Worm (Caenorhabditis elegans) whole organism, L3 larva: ENCODE measurements around the gene ZK1307.4.
A peak's percentile ranks its signal among the peaks of the same experiment; 100 is the strongest.

Experiments
- R02D3.7 ChIP-seq: fragments of 150-350 bp; optimal IDR thresholded peaks from 2 replicates; lab custom pipeline; 2014; ENCODE audit warnings: missing biosample characterization, missing genetic modification characterization
- aly-2 ChIP-seq: fragments of 150-350 bp; optimal IDR thresholded peaks from 2 replicates; lab custom pipeline; 2014; ENCODE audit warnings: missing biosample characterization, missing genetic modification characterization
- ama-1 ChIP-seq: fragments of 150-350 bp; optimal IDR thresholded peaks from 2 replicates; lab custom pipeline; 2018
- ceh-16 ChIP-seq: sonication (generic microtip); optimal IDR thresholded peaks from 2 replicates; lab custom pipeline; 2017; ENCODE audit warnings: missing biosample characterization, missing genetic modification characterization
- ceh-82 ChIP-seq: fragments of 150-350 bp; optimal IDR thresholded peaks from 2 replicates; lab custom pipeline; 2014; ENCODE audit warnings: missing biosample characterization, missing genetic modification characterization
- egl-27 ChIP-seq: sonication (generic microtip); optimal IDR thresholded peaks from 4 replicates; lab custom pipeline; 2017; ENCODE audit warnings: missing biosample characterization, missing genetic modification reagents, missing genetic modification characterization
- egl-5 ChIP-seq: fragments of 150-350 bp; optimal IDR thresholded peaks from 2 replicates; lab custom pipeline; 2017; ENCODE audit warnings: missing biosample characterization, missing genetic modification reagents, missing genetic modification characterization, inconsistent platforms
- elt-1 ChIP-seq: fragments of 150-350 bp; optimal IDR thresholded peaks from 2 replicates; lab custom pipeline; 2014; ENCODE audit warnings: missing biosample characterization, missing genetic modification characterization
- elt-2 ChIP-seq: sonication (generic microtip); optimal IDR thresholded peaks from 2 replicates; lab custom pipeline; 2016; ENCODE audit warnings: missing genetic modification reagents, mild to moderate bottlenecking, missing genetic modification characterization, missing compliant biosample characterization
- fkh-10 ChIP-seq: sonication (generic microtip); optimal IDR thresholded peaks from 2 replicates; lab custom pipeline; 2017; ENCODE audit warnings: missing biosample characterization, missing genetic modification reagents, missing genetic modification characterization
- fkh-2 ChIP-seq: fragments of 150-350 bp; optimal IDR thresholded peaks from 2 replicates; lab custom pipeline; 2014; ENCODE audit warnings: missing biosample characterization, missing genetic modification reagents, missing genetic modification characterization
- fos-1 ChIP-seq: fragments of 150-350 bp; optimal IDR thresholded peaks from 2 replicates; lab custom pipeline; 2014; ENCODE audit warnings: missing biosample characterization, missing genetic modification characterization
- hmg-11 ChIP-seq: sonication (generic microtip); optimal IDR thresholded peaks from 2 replicates; lab custom pipeline; 2016; ENCODE audit warnings: missing genetic modification characterization, missing compliant biosample characterization
- jun-1 ChIP-seq: fragments of 150-350 bp; optimal IDR thresholded peaks from 2 replicates; lab custom pipeline; 2014; ENCODE audit warnings: missing biosample characterization, missing genetic modification reagents, missing genetic modification characterization
- lin-15B ChIP-seq: fragments of 150-350 bp; optimal IDR thresholded peaks from 2 replicates; lab custom pipeline; 2014; ENCODE audit warnings: missing biosample characterization, missing genetic modification characterization
- lin-39 ChIP-seq: fragments of 150-350 bp; optimal IDR thresholded peaks from 2 replicates; lab custom pipeline; 2018; ENCODE audit warnings: missing biosample characterization, missing genetic modification reagents, missing genetic modification characterization
- lsy-12 ChIP-seq: sonication (generic microtip); optimal IDR thresholded peaks from 2 replicates; lab custom pipeline; 2016; ENCODE audit warnings: mild to moderate bottlenecking, missing genetic modification characterization, missing compliant biosample characterization
- mdl-1 ChIP-seq: fragments of 150-350 bp; optimal IDR thresholded peaks from 2 replicates; lab custom pipeline; 2014; ENCODE audit warnings: missing biosample characterization, missing genetic modification characterization
- nfya-1 ChIP-seq: sonication (generic microtip); optimal IDR thresholded peaks from 2 replicates; lab custom pipeline; 2017; ENCODE audit warnings: missing genetic modification characterization, mild to moderate bottlenecking, missing compliant biosample characterization, antibody characterized with exemption, moderate library complexity; ENCODE audit not compliant: insufficient read depth
- nhr-12 ChIP-seq: fragments of 150-350 bp; optimal IDR thresholded peaks from 2 replicates; lab custom pipeline; 2014; ENCODE audit warnings: missing biosample characterization, missing genetic modification characterization
- nhr-23 ChIP-seq: fragments of 150-350 bp; optimal IDR thresholded peaks from 2 replicates; lab custom pipeline; 2014; ENCODE audit warnings: missing biosample characterization, missing genetic modification reagents, missing genetic modification characterization
- nhr-25 ChIP-seq: sonication (generic microtip); optimal IDR thresholded peaks from 2 replicates; lab custom pipeline; 2017; ENCODE audit warnings: missing biosample characterization, missing genetic modification characterization
- nhr-76 ChIP-seq: fragments of 150-350 bp; sonication (generic microtip); optimal IDR thresholded peaks from 5 replicates; lab custom pipeline; 2014; ENCODE audit warnings: missing biosample characterization, missing genetic modification characterization
- pha-4 ChIP-seq: fragments of 150-350 bp; optimal IDR thresholded peaks from 2 replicates; lab custom pipeline; 2014; ENCODE audit warnings: missing biosample characterization, missing genetic modification reagents, missing genetic modification characterization
- pqm-1 ChIP-seq: fragments of 150-350 bp; optimal IDR thresholded peaks from 2 replicates; lab custom pipeline; 2017; ENCODE audit warnings: missing biosample characterization, missing genetic modification characterization, inconsistent platforms
- sea-2 ChIP-seq: fragments of 150-350 bp; sonication (generic microtip); optimal IDR thresholded peaks from 4 replicates; lab custom pipeline; 2014; ENCODE audit warnings: missing biosample characterization, missing genetic modification reagents, missing genetic modification characterization
- skn-1 ChIP-seq: fragments of 150-350 bp; optimal IDR thresholded peaks from 2 replicates; lab custom pipeline; 2014; ENCODE audit warnings: missing biosample characterization, missing genetic modification characterization
- snpc-4 ChIP-seq: fragments of 150-350 bp; optimal IDR thresholded peaks from 2 replicates; lab custom pipeline; 2014; ENCODE audit warnings: missing biosample characterization, missing genetic modification characterization
- tbx-2 ChIP-seq: sonication (generic microtip); optimal IDR thresholded peaks from 2 replicates; lab custom pipeline; 2016; ENCODE audit warnings: mild to moderate bottlenecking, missing genetic modification characterization, missing compliant biosample characterization
- unc-62 ChIP-seq: fragments of 150-350 bp; sonication (generic microtip); optimal IDR thresholded peaks from 4 replicates; lab custom pipeline; 2014; ENCODE audit warnings: missing biosample characterization, missing genetic modification reagents, missing genetic modification characterization
- zag-1 ChIP-seq: fragments of 150-350 bp; optimal IDR thresholded peaks from 2 replicates; lab custom pipeline; 2014; ENCODE audit warnings: missing biosample characterization, missing genetic modification characterization
- ztf-11 ChIP-seq: fragments of 150-350 bp; optimal IDR thresholded peaks from 2 replicates; lab custom pipeline; 2014; ENCODE audit warnings: missing biosample characterization, missing genetic modification characterization
- ztf-4 ChIP-seq: fragments of 150-350 bp; optimal IDR thresholded peaks from 2 replicates; lab custom pipeline; 2014; ENCODE audit warnings: missing biosample characterization, missing genetic modification characterization

ZK1307.4 gene

ce11 chrII:9646122-9646555 is 5.5 kb downstream of the ZK1307.4 start (continued):
- peak; percentile 64 for TF ChIP-seq unc-62 (GFP tag; lab: Kevin White, UChicago)

- TF ChIP-seq egl-27 (tag; lab: Kevin White, UChicago): no peak
- peak; percentile 31 for TF ChIP-seq pha-4 (tag; lab: Kevin White, UChicago)
- TF ChIP-seq ceh-82 (tag; lab: Kevin White, UChicago): no peak
- no peak for TF ChIP-seq egl-5 (tag; lab: Kevin White, UChicago)
- no peak for TF ChIP-seq snpc-4
- TF ChIP-seq elt-1 (tag; lab: Kevin White, UChicago): peak; percentile 96
- TF ChIP-seq ceh-16 (tag; lab: Kevin White, UChicago): peak; percentile 7
- TF ChIP-seq pqm-1 (tag; lab: Kevin White, UChicago): peak; percentile 72
- no peak for TF ChIP-seq ztf-11 (tag; lab: Kevin White, UChicago)
- TF ChIP-seq nhr-25: peak; percentile 58
- TF ChIP-seq elt-2 (tag; lab: Kevin White, UChicago): peak; percentile 70
- TF ChIP-seq, all 47 proteins: peak for 6
Observed at ce11 chrII:9644940-9645634, 6.5 kb downstream of the ZK1307.4 start.

ce11 chrII:9644438-9644837 is 7.2 kb downstream of the ZK1307.4 start, which contains the start of gene fzr-1:
TSS of gene fzr-1 (minus strand) at chrII:9644466.
- no peak for TF ChIP-seq egl-27 (tag; lab: Kevin White, UChicago)
- peak; percentile 24 for TF ChIP-seq nhr-23
- no peak for TF ChIP-seq aly-2 (tag; lab: Kevin White, UChicago)
- TF ChIP-seq nhr-12: no peak
- TF ChIP-seq ceh-82 (tag; lab: Kevin White, UChicago): no peak
- TF ChIP-seq, all 47 proteins: peak for 1

- TF ChIP-seq aly-2 (tag; lab: Kevin White, UChicago) (no peak), mdl-1 (tag; lab: Kevin White, UChicago) (no peak), lin-39 (tag; lab: Kevin White, UChicago) (no peak), lin-15B (tag; lab: Kevin White, UChicago) (no peak), sea-2 (GFP tag; lab: Kevin White, UChicago) (no peak), lsy-12 (tag; lab: Kevin White, UChicago) (no peak), fkh-10 (no peak), unc-62 (GFP tag; lab: Kevin White, UChicago) (no peak), pqm-1 (tag; lab: Kevin White, UChicago) (no peak), nhr-25 (no peak), nhr-23 (no peak), nhr-12 (no peak), nhr-76 (no peak), R02D3.7 (tag; lab: Kevin White, UChicago) (no peak), zag-1 (no peak), fos-1 (tag; lab: Kevin White, UChicago) (no peak), ztf-11 (tag; lab: Kevin White, UChicago) (no peak), nfya-1 (tag; lab: Kevin White, UChicago) (no peak)
Observed at ce11 chrII:9636300-9636699, 15.3 kb downstream of the ZK1307.4 start, which contains the start of gene ZK1307.7. TSS of gene ZK1307.7 (plus strand) at chrII:9636600.

ce11 chrII:9625930-9626329 is 25.7 kb downstream of the ZK1307.4 start:
- TF ChIP-seq nhr-76: no peak
- TF ChIP-seq, all 47 proteins: peak for 0

ce11 chrII:9624110-9624695 is 27.4 kb downstream of the ZK1307.4 start, which contains the start of the genes dnj-20 and ZK1307.8:
TSS of gene dnj-20 (minus strand) at chrII:9624176.
TSS of gene ZK1307.8 (plus strand) at chrII:9624613.
- TF ChIP-seq elt-1 (tag; lab: Kevin White, UChicago) (no peak), ama-1 (lab: Kevin White, UChicago) (no peak), nhr-23 (no peak), skn-1 (tag; lab: Kevin White, UChicago) (no peak), lin-15B (tag; lab: Kevin White, UChicago) (peak; percentile 40), sea-2 (GFP tag; lab: Kevin White, UChicago) (no peak), elt-2 (tag; lab: Kevin White, UChicago) (peak; percentile 45), jun-1 (tag; lab: Kevin White, UChicago) (no peak), zag-1 (no peak), tbx-2 (tag; lab: Kevin White, UChicago) (no peak), fkh-2 (tag; lab: Kevin White, UChicago) (no peak), hmg-11 (peak; percentile 33), ztf-4 (tag; lab: Kevin White, UChicago) (no peak), lin-39 (tag; lab: Kevin White, UChicago) (peak; percentile 22), pha-4 (tag; lab: Kevin White, UChicago) (peak; percentile 9), fkh-10 (no peak), nhr-76 (no peak), nfya-1 (tag; lab: Kevin White, UChicago) (peak; percentile 34), mdl-1 (tag; lab: Kevin White, UChicago) (no peak), ztf-11 (tag; lab: Kevin White, UChicago) (no peak), pqm-1 (tag; lab: Kevin White, UChicago) (peak; percentile 34)
